Fruit fly (Drosophila melanogaster) whole organism, embryonic: ENCODE data around the gene bbg.

Experiments used
- Blimp-1 ChIP-seq: fragments of 200-800 bp; sonication (Bioruptor generic); optimal IDR thresholded peaks from 3 replicates; lab custom pipeline; 2018; ENCODE audit warnings: missing biosample characterization, missing genetic modification characterization, mild to moderate bottlenecking, moderate library complexity, missing genetic modification reagents
- CG10431 ChIP-seq: fragments of 200-800 bp; sonication (Bioruptor generic); optimal IDR thresholded peaks from 3 replicates; lab custom pipeline; 2018; ENCODE audit warnings: missing biosample characterization, mild to moderate bottlenecking, missing genetic modification characterization
- CG12155 ChIP-seq: fragments of 200-800 bp; sonication (Bioruptor generic); optimal IDR thresholded peaks from 3 replicates; lab custom pipeline; 2016; ENCODE audit warnings: missing biosample characterization, missing genetic modification characterization
- CG12744 ChIP-seq: fragments of 200-800 bp; sonication (Bioruptor generic); optimal IDR thresholded peaks from 2 replicates; lab custom pipeline; 2016; ENCODE audit warnings: missing biosample characterization, missing genetic modification characterization
- CG14014 ChIP-seq: fragments of 200-800 bp; sonication (Bioruptor generic); IDR thresholded peaks from 2 replicates; pipeline ENCODE4 v1.3.6; 2022; ENCODE audit warnings: missing biosample characterization, missing genetic modification characterization
- CG14860 ChIP-seq: fragments of 200-800 bp; sonication (Bioruptor generic); IDR thresholded peaks from 3 replicates; pipeline ENCODE4 v1.3.6; 2022; ENCODE audit warnings: missing biosample characterization, missing genetic modification characterization; ENCODE audit not compliant: partially characterized antibody
- CG15073 ChIP-seq: fragments of 200-800 bp; sonication (Bioruptor generic); optimal IDR thresholded peaks from 2 replicates; lab custom pipeline; 2016; ENCODE audit warnings: missing biosample characterization, missing genetic modification characterization
- CG1602 ChIP-seq: fragments of 200-800 bp; sonication (Bioruptor generic); optimal IDR thresholded peaks from 3 replicates; lab custom pipeline; 2016; ENCODE audit warnings: missing biosample characterization, missing genetic modification characterization
- CG1603 ChIP-seq: fragments of 200-800 bp; sonication (Bioruptor generic); optimal IDR thresholded peaks from 2 replicates; lab custom pipeline; 2019; ENCODE audit warnings: missing biosample characterization, mild to moderate bottlenecking, missing genetic modification characterization, moderate library complexity
- CG16815 ChIP-seq: fragments of 200-800 bp; sonication (Bioruptor generic); optimal IDR thresholded peaks from 3 replicates; lab custom pipeline; 2017; ENCODE audit warnings: missing biosample characterization, mild to moderate bottlenecking, missing genetic modification characterization
- CG2889 ChIP-seq: fragments of 200-800 bp; sonication (Bioruptor generic); IDR thresholded peaks from 3 replicates; pipeline ENCODE4 v1.3.6; 2022; ENCODE audit warnings: missing biosample characterization, missing genetic modification characterization
- CG30020 ChIP-seq: fragments of 200-800 bp; optimal IDR thresholded peaks from 2 replicates; lab custom pipeline; 2019; ENCODE audit warnings: missing biosample characterization, mild to moderate bottlenecking, missing genetic modification characterization, moderate library complexity
- CG3726 ChIP-seq: fragments of 200-800 bp; sonication (Bioruptor generic); IDR thresholded peaks from 3 replicates; pipeline ENCODE4, ENCODE4 v1.3.6; 2022; ENCODE audit warnings: missing biosample characterization, missing genetic modification characterization
- CG4360 ChIP-seq: fragments of 200-800 bp; sonication (Bioruptor generic); IDR thresholded peaks from 2 replicates; pipeline ENCODE4 v1.3.6; 2022; ENCODE audit warnings: missing biosample characterization, missing genetic modification characterization
- CG6175 ChIP-seq: fragments of 200-800 bp; sonication (Bioruptor generic); IDR thresholded peaks from 3 replicates; pipeline ENCODE4 v1.3.6; 2022; ENCODE audit warnings: missing biosample characterization, missing genetic modification characterization
- CG6854 ChIP-seq: fragments of 200-800 bp; sonication (Bioruptor generic); optimal IDR thresholded peaks from 3 replicates; lab custom pipeline; 2017; ENCODE audit warnings: missing biosample characterization, mild to moderate bottlenecking, missing genetic modification characterization
- CG7745 ChIP-seq: fragments of 200-800 bp; sonication (Bioruptor generic); optimal IDR thresholded peaks from 2 replicates; lab custom pipeline; 2018; ENCODE audit warnings: missing biosample characterization, mild to moderate bottlenecking, missing genetic modification characterization, moderate library complexity
- CG8089 ChIP-seq: fragments of 200-800 bp; sonication (Bioruptor generic); optimal IDR thresholded peaks from 3 replicates; lab custom pipeline; 2016; ENCODE audit warnings: missing biosample characterization, missing genetic modification characterization
- CG9932 ChIP-seq: fragments of 200-800 bp; sonication (Bioruptor generic); IDR thresholded peaks from 2 replicates; pipeline ENCODE4 v1.3.6; 2022; ENCODE audit warnings: missing biosample characterization, missing genetic modification characterization
- CoRest ChIP-seq: fragments of 200-800 bp; sonication (Bioruptor generic); optimal IDR thresholded peaks from 3 replicates; lab custom pipeline; 2018; ENCODE audit warnings: missing biosample characterization, mild to moderate bottlenecking, missing genetic modification characterization, moderate library complexity
- Dp ChIP-seq: fragments of 200-800 bp; sonication (Bioruptor generic); optimal IDR thresholded peaks from 2 replicates; lab custom pipeline; 2018; ENCODE audit warnings: missing biosample characterization, mild to moderate bottlenecking, missing genetic modification characterization, moderate library complexity
- Eip74EF ChIP-seq, 2 experiments: fragments of 200-800 bp in 1 of 2; fragments of >200 bp in 1 of 2; sonication (Bioruptor generic) in 1 of 2; optimal IDR thresholded peaks; 2 replicates each; lab custom pipeline; 2017 to 2019; ENCODE audit warnings: missing biosample characterization in 2 of 2, missing genetic modification characterization in 2 of 2, mild to moderate bottlenecking in 1 of 2, moderate library complexity in 1 of 2
- Fer2 ChIP-seq: fragments of 200-800 bp; sonication (Bioruptor generic); optimal IDR thresholded peaks from 2 replicates; lab custom pipeline; 2018; ENCODE audit warnings: missing biosample characterization, mild to moderate bottlenecking, missing genetic modification characterization, moderate library complexity
- HLH54F ChIP-seq: fragments of 200-800 bp; sonication (Bioruptor generic); optimal IDR thresholded peaks from 3 replicates; lab custom pipeline; 2016; ENCODE audit warnings: missing biosample characterization, missing genetic modification characterization
- Hey ChIP-seq: fragments of 200-800 bp; sonication (Bioruptor generic); optimal IDR thresholded peaks from 3 replicates; lab custom pipeline; 2018; ENCODE audit warnings: missing biosample characterization, mild to moderate bottlenecking, missing genetic modification characterization
- Mad ChIP-seq: fragments of 200-800 bp; sonication (Bioruptor generic); optimal IDR thresholded peaks from 2 replicates; lab custom pipeline; 2016; ENCODE audit warnings: missing biosample characterization, missing genetic modification characterization
- Max ChIP-seq: fragments of 200-800 bp; sonication (Bioruptor generic); optimal IDR thresholded peaks from 2 replicates; lab custom pipeline; 2016; ENCODE audit warnings: missing biosample characterization, mild to moderate bottlenecking, missing genetic modification characterization
- Meics ChIP-seq: fragments of 200-800 bp; sonication (Bioruptor generic); optimal IDR thresholded peaks from 2 replicates; lab custom pipeline; 2017; ENCODE audit warnings: missing biosample characterization, mild to moderate bottlenecking, missing genetic modification characterization
- Mes4 ChIP-seq: fragments of 200-800 bp; sonication (Bioruptor generic); optimal IDR thresholded peaks from 2 replicates; lab custom pipeline; 2016; ENCODE audit warnings: missing biosample characterization, missing genetic modification characterization
- Myb ChIP-seq: fragments of 200-800 bp; sonication (Bioruptor generic); optimal IDR thresholded peaks from 2 replicates; lab custom pipeline; 2016; ENCODE audit warnings: missing biosample characterization, missing genetic modification characterization
- Nf-YB ChIP-seq: fragments of 200-800 bp; sonication (Bioruptor generic); optimal IDR thresholded peaks from 3 replicates; lab custom pipeline; 2019; ENCODE audit warnings: missing biosample characterization, mild to moderate bottlenecking, missing genetic modification characterization, moderate library complexity
- Side ChIP-seq: fragments of 200-800 bp; sonication (Bioruptor generic); optimal IDR thresholded peaks from 2 replicates; lab custom pipeline; 2016; ENCODE audit warnings: missing biosample characterization, missing genetic modification characterization
- Ssrp ChIP-seq: fragments of 200-800 bp; sonication (Bioruptor generic); optimal IDR thresholded peaks from 2 replicates; lab custom pipeline; 2018; ENCODE audit warnings: missing biosample characterization, mild to moderate bottlenecking, missing genetic modification characterization, moderate library complexity
- Trl ChIP-seq, 3 experiments: fragments of >200 bp in 2 of 3; fragments of 200-800 bp in 1 of 3; sonication (Bioruptor generic) in 1 of 3; optimal IDR thresholded peaks; 2 replicates in 1 of 3; 3 replicates in 2 of 3; lab custom pipeline; 2016 to 2017; ENCODE audit warnings: missing biosample characterization in 1 of 3, missing genetic modification characterization in 1 of 3
- Xrp1 ChIP-seq: fragments of 200-800 bp; sonication (Bioruptor generic); IDR thresholded peaks from 2 replicates; pipeline ENCODE4 v1.3.6; 2022; ENCODE audit warnings: missing biosample characterization, missing genetic modification characterization
- crc ChIP-seq: fragments of 200-800 bp; sonication (Bioruptor generic); optimal IDR thresholded peaks from 2 replicates; lab custom pipeline; 2016; ENCODE audit warnings: missing biosample characterization, missing genetic modification characterization
- danr ChIP-seq: fragments of 200-800 bp; sonication (Bioruptor generic); IDR thresholded peaks from 2 replicates; pipeline ENCODE4 v1.3.6; 2022; ENCODE audit warnings: missing biosample characterization, missing genetic modification characterization
- ewg ChIP-seq: fragments of 200-800 bp; sonication (Bioruptor generic); optimal IDR thresholded peaks from 3 replicates; lab custom pipeline; 2017; ENCODE audit warnings: mild to moderate bottlenecking, missing biosample characterization, missing genetic modification reagents, missing genetic modification characterization
- eyg ChIP-seq: fragments of 200-800 bp; sonication (Bioruptor generic); optimal IDR thresholded peaks from 3 replicates; lab custom pipeline; 2016; ENCODE audit warnings: missing biosample characterization, missing genetic modification characterization
- fu2 ChIP-seq: fragments of 200-800 bp; sonication (Bioruptor generic); optimal IDR thresholded peaks from 2 replicates; lab custom pipeline; 2016; ENCODE audit warnings: missing biosample characterization, missing genetic modification characterization
- hth ChIP-seq: fragments of >200 bp; optimal IDR thresholded peaks from 2 replicates; lab custom pipeline; 2017; ENCODE audit warnings: inconsistent platforms
- knrl ChIP-seq: fragments of 200-800 bp; sonication (Bioruptor generic); IDR thresholded peaks from 3 replicates; pipeline ENCODE4 v1.3.6; 2022; ENCODE audit warnings: missing biosample characterization, missing genetic modification characterization; ENCODE audit not compliant: partially characterized antibody
- nom ChIP-seq: fragments of 200-800 bp; sonication (Bioruptor generic); optimal IDR thresholded peaks from 2 replicates; lab custom pipeline; 2017; ENCODE audit warnings: missing biosample characterization, missing genetic modification characterization, mild to moderate bottlenecking, moderate library complexity, missing genetic modification reagents
- pnt ChIP-seq: fragments of 200-800 bp; sonication (Bioruptor generic); optimal IDR thresholded peaks from 3 replicates; lab custom pipeline; 2016; ENCODE audit warnings: missing biosample characterization, missing genetic modification characterization
- prd ChIP-seq, 3 experiments: fragments of >200 bp in 2 of 3; fragments of 200-800 bp in 1 of 3; sonication (Bioruptor generic) in 1 of 3; optimal IDR thresholded peaks in 2 of 3; IDR thresholded peaks in 1 of 3; 2 replicates in 2 of 3; 3 replicates in 1 of 3; pipeline versions ENCODE4 v1.3.6 to Lab custom; 2017 to 2022; ENCODE audit warnings: missing biosample characterization in 1 of 3, missing genetic modification characterization in 1 of 3
- pzg ChIP-seq: fragments of 200-800 bp; sonication (Bioruptor generic); optimal IDR thresholded peaks from 3 replicates; lab custom pipeline; 2018; ENCODE audit warnings: missing biosample characterization, mild to moderate bottlenecking, missing genetic modification characterization, moderate library complexity
- tgo ChIP-seq: fragments of 200-800 bp; sonication (Bioruptor generic); IDR thresholded peaks from 3 replicates; pipeline ENCODE4 v1.3.6; 2022; ENCODE audit warnings: missing biosample characterization, missing genetic modification characterization
- zfh1 ChIP-seq: fragments of 200-800 bp; sonication (Bioruptor generic); IDR thresholded peaks from 3 replicates; pipeline ENCODE4 v1.3.6; 2022; ENCODE audit warnings: missing biosample characterization, missing genetic modification characterization

The bbg gene

DNA sequence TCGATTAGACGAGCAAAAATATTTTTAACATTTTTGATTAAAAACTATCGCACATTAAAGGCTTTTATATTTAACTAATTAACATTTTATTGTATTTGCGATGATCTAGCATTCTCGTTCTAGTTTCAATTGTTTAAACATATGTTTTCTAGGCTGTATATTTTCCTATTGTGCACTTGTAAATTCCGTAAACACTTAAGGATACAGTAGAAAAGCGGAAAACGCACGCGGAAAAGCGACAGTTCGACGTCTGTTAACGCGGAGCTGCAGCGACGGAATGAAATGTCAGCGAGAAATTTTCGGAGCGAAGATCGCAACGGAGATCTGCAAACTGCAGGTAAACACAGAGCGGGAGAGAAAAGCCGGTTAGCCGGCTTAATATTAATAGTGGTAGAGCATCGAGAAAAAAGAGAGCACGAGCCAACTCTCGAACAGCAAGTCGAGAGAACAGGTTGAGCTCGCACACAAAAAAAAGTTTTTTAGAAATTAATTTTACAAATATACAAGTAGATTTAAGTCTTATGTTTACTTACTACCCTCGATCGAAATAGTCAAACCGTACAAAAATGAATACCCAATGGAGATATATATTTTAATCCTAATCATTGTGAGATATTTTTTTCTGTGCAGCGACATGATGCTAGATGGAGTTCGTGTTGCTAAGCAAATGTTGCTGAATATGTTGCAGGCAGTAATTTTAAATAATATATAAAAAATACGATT, 87.6 kb downstream of the bbg start:
- TF ChIP-seq CG6175 (peak; percentile 69; the same call in 1 of the 3 replicates), CG9932 (GFP tag; lab: Robert Waterston, UW) (no peak), Mes4 (GFP tag; lab: Kevin White, UChicago) (peak; percentile 84), knrl (GFP tag; lab: Robert Waterston, UW) (no peak), Nf-YB (GFP tag; lab: Kevin White, UChicago) (peak; percentile 84), Xrp1 (peak; percentile 97), Max (peak; percentile 84), Fer2 (tag; lab: Kevin White, UChicago) (peak; percentile 43), Hey (tag; lab: Kevin White, UChicago) (no peak), danr (GFP tag; lab: Robert Waterston, UW) (peak; percentile 73; the same call in 1 of the 2 replicates), Blimp-1 (GFP tag; lab: Kevin White, UChicago) (peak; percentile 92), fu2 (GFP tag; lab: Kevin White, UChicago) (peak; percentile 41), hth (lab: Kevin White, UChicago) (no peak), CoRest (peak; percentile 92), CG3726 (GFP tag; lab: Robert Waterston, UW) (peak; percentile 88), CG15073 (GFP tag; lab: Kevin White, UChicago) (peak; percentile 9), CG30020 (tag; lab: Kevin White, UChicago) (peak; percentile 61), CG12744 (GFP tag; lab: Kevin White, UChicago) (peak; percentile 79), prd (optimal IDR thresholded peaks at IDR 0.05; lab: Kevin White, UChicago) (no peak), prd (GFP tag; IDR thresholded peaks at IDR 0.05; lab: Robert Waterston, UW) (peak; percentile 96), Dp (no peak), eyg (peak; percentile 49), HLH54F (GFP tag; lab: Kevin White, UChicago) (peak; percentile 69), CG6854 (GFP tag; lab: Kevin White, UChicago) (peak; percentile 68), CG10431 (peak; percentile 51), CG1603 (peak; percentile 96), CG16815 (GFP tag; lab: Kevin White, UChicago) (peak; percentile 87), Side (peak; percentile 88), tgo (GFP tag; lab: Robert Waterston, UW) (peak; percentile 88), ewg (GFP tag; lab: Kevin White, UChicago) (peak; percentile 86), nom (GFP tag; lab: Kevin White, UChicago) (peak; percentile 86), CG7745 (tag; lab: Kevin White, UChicago) (peak; percentile 60), CG2889 (GFP tag; lab: Robert Waterston, UW) (no peak; the same call in 2 of the 3 replicates), crc (GFP tag; lab: Kevin White, UChicago) (peak; percentile 70), Trl (optimal IDR thresholded peaks at IDR 0.05; lab: Kevin White, UChicago) (peak; percentile 24 to 75), Trl (GFP tag; optimal IDR thresholded peaks at IDR 0.05; lab: Kevin White, UChicago) (peak; percentile 79), Ssrp (tag; lab: Kevin White, UChicago) (peak; percentile 92), CG1602 (GFP tag; lab: Kevin White, UChicago) (peak; percentile 93), pnt (GFP tag; lab: Kevin White, UChicago) (peak; percentile 85), CG8089 (peak; percentile 77), CG14014 (GFP tag; lab: Robert Waterston, UW) (peak; percentile 88), CG12155 (peak; percentile 78), Eip74EF (GFP tag; optimal IDR thresholded peaks at IDR 0.05; lab: Kevin White, UChicago) (peak in 1 of 2 experiments; percentile 29), CG4360 (GFP tag; lab: Robert Waterston, UW) (peak; percentile 70), Mad (GFP tag; lab: Kevin White, UChicago) (peak; percentile 86), Meics (GFP tag; lab: Kevin White, UChicago) (peak; percentile 83), pzg (GFP tag; lab: Kevin White, UChicago) (no peak), zfh1 (GFP tag; lab: Robert Waterston, UW) (peak; percentile 95), Myb (GFP tag; lab: Kevin White, UChicago) (peak; percentile 46), CG14860 (GFP tag; lab: Robert Waterston, UW) (no peak)
